Fruit fly (Drosophila melanogaster) whole organism, embryonic: Measurements from ENCODE around the gene IleRS-m.
A peak's percentile ranks its signal among the peaks of the same experiment; 100 is the strongest.

Experiments used
- Adf1 ChIP-seq: fragments of 200-800 bp; sonication (Bioruptor generic); IDR thresholded peaks from 2 replicates; pipeline ENCODE4 v1.3.6; 2022; ENCODE audit warnings: missing biosample characterization, missing genetic modification characterization
- CG10321 ChIP-seq: fragments of 200-800 bp; sonication (Bioruptor generic); IDR thresholded peaks from 2 replicates; pipeline ENCODE4 v1.3.6; 2022; ENCODE audit warnings: missing biosample characterization, missing genetic modification characterization
- CG10431 ChIP-seq: fragments of 200-800 bp; sonication (Bioruptor generic); optimal IDR thresholded peaks from 3 replicates; lab custom pipeline; 2018; ENCODE audit warnings: missing biosample characterization, mild to moderate bottlenecking, missing genetic modification characterization
- CG12071 ChIP-seq: fragments of 200-800 bp; sonication (Bioruptor generic); optimal IDR thresholded peaks from 3 replicates; lab custom pipeline; 2018; ENCODE audit warnings: missing biosample characterization, mild to moderate bottlenecking, missing genetic modification characterization
- CG15601 ChIP-seq: fragments of 200-800 bp; sonication (Bioruptor generic); optimal IDR thresholded peaks from 3 replicates; lab custom pipeline; 2019; ENCODE audit warnings: missing biosample characterization, mild to moderate bottlenecking, missing genetic modification characterization, moderate library complexity
- CG16813 ChIP-seq: fragments of 200-800 bp; sonication (Bioruptor generic); IDR thresholded peaks from 3 replicates; pipeline ENCODE4 v1.3.6; 2022; ENCODE audit warnings: missing biosample characterization, missing genetic modification characterization; ENCODE audit not compliant: partially characterized antibody
- CG17186 ChIP-seq: fragments of 200-800 bp; sonication (Bioruptor generic); optimal IDR thresholded peaks from 3 replicates; lab custom pipeline; 2017; ENCODE audit warnings: missing biosample characterization, missing genetic modification reagents, missing genetic modification characterization
- CG17328 ChIP-seq: fragments of 200-800 bp; sonication (Bioruptor generic); IDR thresholded peaks from 2 replicates; pipeline ENCODE4 v1.3.6; 2022; ENCODE audit warnings: missing biosample characterization, missing genetic modification characterization
- CG31388 ChIP-seq: fragments of 200-800 bp; sonication (Bioruptor generic); optimal IDR thresholded peaks from 2 replicates; lab custom pipeline; 2016; ENCODE audit warnings: missing biosample characterization, missing genetic modification characterization
- CG33557 ChIP-seq: fragments of 200-800 bp; sonication (Bioruptor generic); optimal IDR thresholded peaks from 2 replicates; lab custom pipeline; 2019; ENCODE audit warnings: missing biosample characterization, mild to moderate bottlenecking, missing genetic modification characterization, moderate library complexity
- CG4617 ChIP-seq: fragments of 200-800 bp; sonication (Bioruptor generic); optimal IDR thresholded peaks from 3 replicates; lab custom pipeline; 2016; ENCODE audit warnings: missing biosample characterization, missing genetic modification characterization, borderline replicate concordance
- CG6272 ChIP-seq: fragments of 200-800 bp; sonication (Bioruptor generic); IDR thresholded peaks from 2 replicates; pipeline ENCODE4 v1.3.6; 2022; ENCODE audit warnings: missing biosample characterization, missing genetic modification characterization
- CG6813 ChIP-seq: fragments of 200-800 bp; sonication (Bioruptor generic); optimal IDR thresholded peaks from 2 replicates; lab custom pipeline; 2017; ENCODE audit warnings: missing biosample characterization, missing genetic modification characterization, mild to moderate bottlenecking, moderate library complexity, missing genetic modification reagents
- CG9215 ChIP-seq: fragments of 200-800 bp; sonication (Bioruptor generic); IDR thresholded peaks from 2 replicates; pipeline ENCODE4 v1.3.6; 2022; ENCODE audit warnings: missing biosample characterization, missing genetic modification characterization
- CG9932 ChIP-seq: fragments of 200-800 bp; sonication (Bioruptor generic); IDR thresholded peaks from 2 replicates; pipeline ENCODE4 v1.3.6; 2022; ENCODE audit warnings: missing biosample characterization, missing genetic modification characterization
- CTCF ChIP-seq: fragments of 200-800 bp; sonication (Bioruptor generic); optimal IDR thresholded peaks from 2 replicates; lab custom pipeline; 2017; ENCODE audit warnings: missing biosample characterization, mild to moderate bottlenecking, missing genetic modification characterization, moderate library complexity
- Chrac-16 ChIP-seq: fragments of 200-800 bp; sonication (Bioruptor generic); optimal IDR thresholded peaks from 3 replicates; lab custom pipeline; 2016; ENCODE audit warnings: missing biosample characterization, missing genetic modification characterization
- Dp ChIP-seq: fragments of 200-800 bp; sonication (Bioruptor generic); optimal IDR thresholded peaks from 2 replicates; lab custom pipeline; 2018; ENCODE audit warnings: missing biosample characterization, mild to moderate bottlenecking, missing genetic modification characterization, moderate library complexity
- ERR ChIP-seq: fragments of 200-800 bp; sonication (Bioruptor generic); optimal IDR thresholded peaks from 2 replicates; lab custom pipeline; 2016; ENCODE audit warnings: missing biosample characterization, missing genetic modification characterization
- Hr51 ChIP-seq, 2 experiments: fragments of 200-800 bp; sonication (Bioruptor generic); optimal IDR thresholded peaks; 2 replicates in 1 of 2; 3 replicates in 1 of 2; lab custom pipeline; 2016 to 2018; ENCODE audit warnings: missing biosample characterization in 2 of 2, missing genetic modification characterization in 2 of 2, mild to moderate bottlenecking in 1 of 2, moderate library complexity in 1 of 2
- Oaz ChIP-seq: fragments of 200-800 bp; sonication (Bioruptor generic); IDR thresholded peaks from 2 replicates; pipeline ENCODE4 v1.3.6; 2022; ENCODE audit warnings: missing biosample characterization, missing genetic modification characterization
- Pdp1 ChIP-seq, 2 experiments: fragments of 200-800 bp; sonication (Bioruptor generic); optimal IDR thresholded peaks; 3 replicates each; lab custom pipeline; 2016; ENCODE audit warnings: missing biosample characterization in 2 of 2, missing genetic modification characterization in 2 of 2, mild to moderate bottlenecking in 1 of 2, moderate library complexity in 1 of 2
- Rx ChIP-seq: fragments of 200-800 bp; sonication (Bioruptor generic); IDR thresholded peaks from 2 replicates; pipeline ENCODE4 v1.3.6; 2022; ENCODE audit warnings: missing biosample characterization, missing genetic modification characterization
- Sox100B ChIP-seq: fragments of 200-800 bp; sonication (Bioruptor generic); optimal IDR thresholded peaks from 3 replicates; lab custom pipeline; 2018; ENCODE audit warnings: missing biosample characterization, mild to moderate bottlenecking, missing genetic modification characterization
- Usf ChIP-seq: fragments of 200-800 bp; sonication (Bioruptor generic); optimal IDR thresholded peaks from 2 replicates; lab custom pipeline; 2017; ENCODE audit warnings: missing genotype, missing biosample characterization, missing genetic modification characterization
- ato ChIP-seq: fragments of 200-800 bp; sonication (Bioruptor generic); IDR thresholded peaks from 2 replicates; pipeline ENCODE4 v1.3.6; 2022; ENCODE audit warnings: missing biosample characterization, missing genetic modification characterization; ENCODE audit not compliant: partially characterized antibody
- crc ChIP-seq: fragments of 200-800 bp; sonication (Bioruptor generic); optimal IDR thresholded peaks from 2 replicates; lab custom pipeline; 2016; ENCODE audit warnings: missing biosample characterization, missing genetic modification characterization
- dan ChIP-seq: fragments of 200-800 bp; sonication (Bioruptor generic); IDR thresholded peaks from 2 replicates; pipeline ENCODE4 v1.3.6; 2022; ENCODE audit warnings: missing biosample characterization, missing genetic modification characterization
- fd3F ChIP-seq: fragments of 200-800 bp; sonication (Bioruptor generic); optimal IDR thresholded peaks from 2 replicates; lab custom pipeline; 2018; ENCODE audit warnings: missing biosample characterization, mild to moderate bottlenecking, missing genetic modification characterization, moderate library complexity
- fd64A ChIP-seq: fragments of 200-800 bp; sonication (Bioruptor generic); optimal IDR thresholded peaks from 3 replicates; lab custom pipeline; 2018; ENCODE audit warnings: missing biosample characterization, mild to moderate bottlenecking, missing genetic modification characterization
- grau ChIP-seq: fragments of 200-800 bp; optimal IDR thresholded peaks from 3 replicates; lab custom pipeline; 2019; ENCODE audit warnings: missing biosample characterization, mild to moderate bottlenecking, missing genetic modification characterization, moderate library complexity
- her ChIP-seq: fragments of 200-800 bp; sonication (Bioruptor generic); optimal IDR thresholded peaks from 2 replicates; lab custom pipeline; 2016; ENCODE audit warnings: missing biosample characterization, missing genetic modification characterization
- jing ChIP-seq: fragments of 200-800 bp; sonication (Bioruptor generic); optimal IDR thresholded peaks from 2 replicates; lab custom pipeline; 2018; ENCODE audit warnings: missing biosample characterization, mild to moderate bottlenecking, missing genetic modification characterization
- lilli ChIP-seq: fragments of 200-800 bp; sonication (Bioruptor generic); optimal IDR thresholded peaks from 3 replicates; lab custom pipeline; 2016; ENCODE audit warnings: missing biosample characterization, missing genetic modification characterization
- otp ChIP-seq: fragments of 200-800 bp; sonication (Bioruptor generic); IDR thresholded peaks from 3 replicates; pipeline ENCODE4, ENCODE4 v1.3.6; 2022; ENCODE audit warnings: missing biosample characterization, missing genetic modification characterization
- pb ChIP-seq: fragments of 200-800 bp; sonication (Bioruptor generic); optimal IDR thresholded peaks from 3 replicates; lab custom pipeline; 2016; ENCODE audit warnings: missing biosample characterization, missing genetic modification characterization
- peb ChIP-seq: fragments of 200-800 bp; sonication (Bioruptor generic); IDR thresholded peaks from 2 replicates; pipeline ENCODE4 v1.3.6; 2022; ENCODE audit warnings: missing biosample characterization, missing genetic modification characterization
- phol ChIP-seq: fragments of 200-800 bp; sonication (Bioruptor generic); optimal IDR thresholded peaks from 3 replicates; lab custom pipeline; 2018; ENCODE audit warnings: missing biosample characterization, mild to moderate bottlenecking, missing genetic modification characterization, moderate library complexity
- stwl ChIP-seq: fragments of 200-800 bp; sonication (Bioruptor generic); optimal IDR thresholded peaks from 3 replicates; lab custom pipeline; 2018; ENCODE audit warnings: missing biosample characterization, mild to moderate bottlenecking, missing genetic modification characterization, moderate library complexity
- trh ChIP-seq: fragments of 200-800 bp; sonication (Bioruptor generic); optimal IDR thresholded peaks from 2 replicates; lab custom pipeline; 2016; ENCODE audit warnings: missing biosample characterization, missing genetic modification characterization
- twi ChIP-seq: fragments of 200-800 bp; optimal IDR thresholded peaks from 2 replicates; lab custom pipeline; 2019; ENCODE audit warnings: missing biosample characterization, mild to moderate bottlenecking, missing genetic modification characterization, moderate library complexity
- zfh2 ChIP-seq: fragments of 200-800 bp; sonication (Bioruptor generic); optimal IDR thresholded peaks from 2 replicates; lab custom pipeline; 2016; ENCODE audit warnings: missing biosample characterization, missing genetic modification characterization

Gene IleRS-m

DNA sequence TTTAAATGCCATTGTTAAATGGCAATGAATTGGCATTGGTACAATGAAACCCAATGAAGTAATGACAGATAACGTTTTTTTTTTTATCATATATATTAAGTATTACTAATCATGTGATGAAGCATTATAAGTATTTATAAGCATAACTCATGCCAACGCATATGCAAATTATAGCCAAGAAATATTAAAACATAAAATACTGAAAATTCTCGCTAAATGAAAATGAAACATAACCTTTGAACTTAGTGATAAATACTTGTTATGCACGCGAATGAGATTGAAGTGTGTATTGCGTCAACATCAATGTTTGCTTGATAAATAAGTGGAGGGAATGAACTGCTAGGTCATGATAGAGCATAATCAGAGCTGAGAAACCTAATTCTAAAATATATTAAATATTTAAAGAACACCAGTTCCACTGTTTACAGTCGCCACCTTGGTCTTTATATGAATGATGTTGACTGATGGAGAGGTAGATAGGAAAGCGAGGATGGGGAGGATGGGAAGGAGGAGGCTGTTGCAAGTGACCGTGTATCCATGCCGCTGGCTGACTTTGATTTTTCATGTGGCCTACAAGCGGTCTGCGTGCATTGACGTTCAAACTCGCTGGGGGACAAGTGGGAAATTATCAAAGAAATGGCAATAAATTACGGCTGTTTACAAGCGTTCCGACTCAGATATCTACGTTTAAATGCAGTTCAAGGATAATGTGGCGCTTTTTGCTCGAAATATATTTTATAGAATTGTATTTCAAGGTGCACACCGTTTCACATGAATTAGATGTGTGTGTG is 43.8 kb upstream of the IleRS-m start (continued):
- TF ChIP-seq Sox100B (GFP tag; lab: Kevin White, UChicago) (no peak), her (no peak), Usf (GFP tag; lab: Kevin White, UChicago) (no peak), CG15601 (tag; lab: Kevin White, UChicago) (peak; percentile 43), CG12071 (GFP tag; lab: Kevin White, UChicago) (no peak), CG9215 (GFP tag; lab: Robert Waterston, UW) (no peak), dan (GFP tag; lab: Robert Waterston, UW) (no peak), crc (no peak), CG10321 (GFP tag; lab: Robert Waterston, UW) (no peak), CG16813 (GFP tag; lab: Robert Waterston, UW) (no peak), stwl (peak; percentile 1), phol (tag; lab: Kevin White, UChicago) (no peak), CTCF (GFP tag; lab: Kevin White, UChicago) (no peak), CG31388 (GFP tag; lab: Kevin White, UChicago) (no peak), Rx (GFP tag; lab: Robert Waterston, UW) (no peak), Hr51 (GFP tag; optimal IDR thresholded peaks at IDR 0.05; lab: Kevin White, UChicago) (no peak), zfh2 (GFP tag; lab: Kevin White, UChicago) (no peak), grau (no peak), Adf1 (GFP tag; lab: Robert Waterston, UW) (no peak), fd3F (GFP tag; lab: Kevin White, UChicago) (no peak), CG6272 (GFP tag; lab: Robert Waterston, UW) (no peak), CG17328 (GFP tag; lab: Robert Waterston, UW) (no peak), CG10431 (GFP tag; lab: Kevin White, UChicago) (no peak), peb (GFP tag; lab: Robert Waterston, UW) (no peak), pb (no peak), trh (GFP tag; lab: Kevin White, UChicago) (no peak), CG17186 (no peak), Dp (GFP tag; lab: Kevin White, UChicago) (no peak), Chrac-16 (no peak), CG4617 (GFP tag; lab: Kevin White, UChicago) (no peak), ERR (GFP tag; lab: Kevin White, UChicago) (no peak), lilli (GFP tag; lab: Kevin White, UChicago) (no peak), twi (tag; lab: Kevin White, UChicago) (no peak), fd64A (peak; percentile 56), otp (GFP tag; lab: Robert Waterston, UW) (no peak), CG9932 (GFP tag; lab: Robert Waterston, UW) (no peak), CG33557 (GFP tag; lab: Kevin White, UChicago) (peak; percentile 40), Pdp1 (GFP tag; optimal IDR thresholded peaks at IDR 0.05; lab: Kevin White, UChicago) (peak in 1 of 2 experiments; percentile 55), jing (no peak), Oaz (no peak), CG6813 (GFP tag; lab: Kevin White, UChicago) (peak; percentile 61), ato (GFP tag; lab: Robert Waterston, UW) (no peak)
